Worm (Caenorhabditis elegans): ENCODE data around the gene srh-169.

The srh-169 gene

ce11 chrV:4016780-4017179, 30.9 kb upstream of the srh-169 start, which contains the start of gene srw-89:
Gene srw-89 (plus strand): TSS chrV:4017080.
- no peak for TF ChIP-seq ceh-8 (GFP tag; optimal IDR thresholded peaks at IDR 0.05)
- TF ChIP-seq ces-1 (GFP tag; optimal IDR thresholded peaks at IDR 0.05): no peak
- TF ChIP-seq unc-30 (tag; optimal IDR thresholded peaks at IDR 0.05): no peak
- TF ChIP-seq sptf-1 (tag; optimal IDR thresholded peaks at IDR 0.05): no peak
- TF ChIP-seq dpl-1 (GFP tag; optimal IDR thresholded peaks at IDR 0.05): no peak

ce11 chrV:4018591-4018990, 29.1 kb upstream of the srh-169 start:
- TF ChIP-seq nhr-28 (tag; optimal IDR thresholded peaks at IDR 0.05): no peak
- no peak for TF ChIP-seq aly-2 (tag; optimal IDR thresholded peaks at IDR 0.05)
- TF ChIP-seq unc-98 (GFP tag; IDR thresholded peaks at IDR 0.05): no peak
- TF ChIP-seq grh-1 (GFP tag; IDR thresholded peaks at IDR 0.05): no peak
- no peak for TF ChIP-seq ceh-88 (GFP tag; IDR thresholded peaks at IDR 0.05)
- TF ChIP-seq efl-1 (optimal IDR thresholded peaks at IDR 0.05): no peak
- peak in 1 of 2 experiments; percentile 62 for TF ChIP-seq efl-1 (GFP tag; optimal IDR thresholded peaks at IDR 0.05 in 1 of 2)
- TF ChIP-seq ama-1 (optimal IDR thresholded peaks at IDR 0.05): no peak
- no peak for TF ChIP-seq irx-1 (tag; optimal IDR thresholded peaks at IDR 0.05)

ce11 chrV:4019188-4019587, 28.5 kb upstream of the srh-169 start, which contains the start of gene K09D9.3:
Gene K09D9.3 (plus strand): TSS chrV:4019488.
- TF ChIP-seq lsy-2 (tag; optimal IDR thresholded peaks at IDR 0.05): no peak
- no peak for TF ChIP-seq C34B4.2 (tag; optimal IDR thresholded peaks at IDR 0.05)
- TF ChIP-seq ceh-88 (GFP tag; IDR thresholded peaks at IDR 0.05): no peak
- TF ChIP-seq sup-37 (GFP tag; optimal IDR thresholded peaks at IDR 0.05): no peak
- TF ChIP-seq efl-3 (GFP tag; optimal IDR thresholded peaks at IDR 0.05): no peak
- no peak for TF ChIP-seq swsn-7 (tag; optimal IDR thresholded peaks at IDR 0.05)
- no peak for TF ChIP-seq Y116A8C.19 (tag; optimal IDR thresholded peaks at IDR 0.05; ENCODE audit: borderline replicate concordance)
- no peak for TF ChIP-seq nhr-19 (GFP tag; conservative IDR thresholded peaks at IDR 0.05)

- TF ChIP-seq nhr-71 (tag; optimal IDR thresholded peaks at IDR 0.05): no peak
- TF ChIP-seq fkh-4 (tag; optimal IDR thresholded peaks at IDR 0.05; ENCODE audit: borderline replicate concordance): no peak
- no peak for TF ChIP-seq nhr-47 (tag; optimal IDR thresholded peaks at IDR 0.05)
- no peak for TF ChIP-seq egl-27 (tag; optimal IDR thresholded peaks at IDR 0.05)
- TF ChIP-seq efl-1 (optimal IDR thresholded peaks at IDR 0.05): no peak
- no peak for TF ChIP-seq efl-1 (GFP tag; optimal IDR thresholded peaks at IDR 0.05 in 1 of 2)
- no peak for TF ChIP-seq ceh-88 (GFP tag; IDR thresholded peaks at IDR 0.05)
- TF ChIP-seq unc-62 (GFP tag; optimal IDR thresholded peaks at IDR 0.05): no peak
- no peak for TF ChIP-seq elt-3 (tag; optimal IDR thresholded peaks at IDR 0.05)
- no peak for TF ChIP-seq swsn-7 (tag; optimal IDR thresholded peaks at IDR 0.05)
- TF ChIP-seq nhr-90 (tag; optimal IDR thresholded peaks at IDR 0.05; ENCODE audit: poor library complexity): no peak
- no peak for TF ChIP-seq lin-39 (tag; optimal IDR thresholded peaks at IDR 0.05)
- TF ChIP-seq jun-1 (tag; optimal IDR thresholded peaks at IDR 0.05): no peak
- no peak for TF ChIP-seq sptf-1 (tag; optimal IDR thresholded peaks at IDR 0.05)
- no peak for TF ChIP-seq ceh-63 (GFP tag; optimal IDR thresholded peaks at IDR 0.05)
- TF ChIP-seq aly-2 (tag; optimal IDR thresholded peaks at IDR 0.05): no peak
Observed at ce11 chrV:4021776-4022175, 25.9 kb upstream of the srh-169 start, which contains the start of gene K09D9.14. Gene K09D9.14 (minus strand): TSS chrV:4021876.

- TF ChIP-seq ceh-88 (GFP tag; IDR thresholded peaks at IDR 0.05): no peak
Observed at ce11 chrV:4022309-4022708, 25.3 kb upstream of the srh-169 start, which contains the start of gene cyp-35A3. Gene cyp-35A3 (plus strand): TSS chrV:4022609.

- TF ChIP-seq nhr-84 (tag; optimal IDR thresholded peaks at IDR 0.05) (no peak), nhr-11 (tag; optimal IDR thresholded peaks at IDR 0.05) (no peak), fkh-10 (GFP tag; optimal IDR thresholded peaks at IDR 0.05) (no peak), hlh-4 (tag; optimal IDR thresholded peaks at IDR 0.05) (no peak), aly-2 (tag; optimal IDR thresholded peaks at IDR 0.05) (no peak), dpl-1 (GFP tag; optimal IDR thresholded peaks at IDR 0.05) (no peak), nhr-12 (tag; optimal IDR thresholded peaks at IDR 0.05) (no peak), zip-4 (GFP tag; optimal IDR thresholded peaks at IDR 0.05) (peak; percentile 73), dsc-1 (tag; optimal IDR thresholded peaks at IDR 0.05) (no peak), nhr-71 (tag; optimal IDR thresholded peaks at IDR 0.05) (no peak), pqm-1 (tag; optimal IDR thresholded peaks at IDR 0.05) (no peak), ceh-88 (GFP tag; IDR thresholded peaks at IDR 0.05) (no peak), ceh-8 (GFP tag; optimal IDR thresholded peaks at IDR 0.05) (no peak), lin-35 (GFP tag; optimal IDR thresholded peaks at IDR 0.05) (no peak), tbx-2 (tag; optimal IDR thresholded peaks at IDR 0.05) (no peak), egl-13 (tag; optimal IDR thresholded peaks at IDR 0.05) (no peak), hpl-2 (GFP tag; optimal IDR thresholded peaks at IDR 0.05) (no peak), hlh-17 (GFP tag; optimal IDR thresholded peaks at IDR 0.05; ENCODE audit: borderline replicate concordance) (no peak)
Observed at ce11 chrV:4024777-4025176, 22.9 kb upstream of the srh-169 start, which contains the start of gene K09D9.1. Gene K09D9.1 (plus strand): TSS chrV:4025047.
